Worm (Caenorhabditis elegans): ENCODE results near the gene K07H8.7.

DNA sequence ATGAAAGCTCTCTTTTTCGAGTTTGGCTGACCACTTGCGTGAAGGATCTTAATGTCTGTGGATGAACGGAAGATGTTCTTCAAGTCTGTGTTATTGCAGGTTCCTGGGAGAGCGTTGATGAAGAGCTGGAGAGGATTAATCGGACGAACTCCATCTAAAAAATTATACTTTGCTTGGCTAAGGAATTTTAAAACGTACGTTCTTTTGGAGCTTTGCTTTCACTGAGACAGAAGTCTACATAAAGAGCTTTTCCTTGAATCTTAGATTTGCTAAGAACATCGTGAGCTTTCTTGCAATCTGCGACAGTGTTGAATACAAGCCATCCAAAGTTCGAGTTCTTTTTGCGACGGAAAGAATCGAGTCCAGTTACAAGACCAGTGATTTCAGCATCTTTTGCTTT lies 27.5 kb upstream of the K07H8.7 start:
- TF ChIP-seq F13H6.1 (tag; optimal IDR thresholded peaks at IDR 0.05): no peak
- TF ChIP-seq rnt-1 (tag; optimal IDR thresholded peaks at IDR 0.05): no peak
- TF ChIP-seq ceh-18 (tag; optimal IDR thresholded peaks at IDR 0.05): no peak
- TF ChIP-seq T23F11.4 (GFP tag; optimal IDR thresholded peaks at IDR 0.05): no peak
- no peak for TF ChIP-seq Y22D7AL.16 (tag; optimal IDR thresholded peaks at IDR 0.05)
- TF ChIP-seq hlh-30 (tag; optimal IDR thresholded peaks at IDR 0.05; ENCODE audit: insufficient read depth): no peak
- no peak for TF ChIP-seq che-1 (tag; optimal IDR thresholded peaks at IDR 0.05)
- no peak for TF ChIP-seq pha-2 (tag; optimal IDR thresholded peaks at IDR 0.05)
- TF ChIP-seq C38D4.7 (GFP tag; optimal IDR thresholded peaks at IDR 0.05): no peak
- no peak for TF ChIP-seq ttx-3 (tag; optimal IDR thresholded peaks at IDR 0.05)

Measured in whole organism, late embryonic.